Worm (Caenorhabditis elegans) whole organism, L4 larva: ENCODE results near the gene nhr-183.

Experiments
- F10B5.3 ChIP-seq: sonication (generic microtip); optimal IDR thresholded peaks from 2 replicates; lab custom pipeline; 2016; ENCODE audit warnings: mild to moderate bottlenecking, missing genetic modification characterization, missing compliant biosample characterization
- F37D6.2 ChIP-seq: sonication (generic microtip); optimal IDR thresholded peaks from 2 replicates; lab custom pipeline; 2016; ENCODE audit warnings: mild to moderate bottlenecking, missing genetic modification characterization, missing compliant biosample characterization
- T26A8.4 ChIP-seq: fragments of 200-800 bp; sonication (Bioruptor generic); IDR thresholded peaks from 2 replicates; pipeline ENCODE4 v1.3.6; 2022; ENCODE audit warnings: missing genetic modification characterization, missing compliant biosample characterization
- Y105C5A.15 ChIP-seq: fragments of 200-800 bp; sonication (Bioruptor generic); IDR thresholded peaks from 2 replicates; pipeline ENCODE4 v1.3.6; 2022; ENCODE audit warnings: missing genetic modification characterization, missing compliant biosample characterization
- Y75B8A.6 ChIP-seq: fragments of 200-800 bp; sonication (Bioruptor generic); IDR thresholded peaks from 2 replicates; pipeline ENCODE4 v1.3.6; 2022; ENCODE audit warnings: missing genetic modification reagents, missing genetic modification characterization, missing compliant biosample characterization
- aha-1 ChIP-seq: fragments of 150-350 bp; peaks from one replicate; lab custom pipeline; 2014; ENCODE audit warnings: missing biosample characterization, missing genetic modification characterization
- aly-2 ChIP-seq: sonication (generic microtip); optimal IDR thresholded peaks from 2 replicates; lab custom pipeline; 2018; ENCODE audit warnings: missing biosample characterization, missing genetic modification characterization
- ama-1 ChIP-seq: fragments of 150-350 bp; optimal IDR thresholded peaks from 2 replicates; lab custom pipeline; 2014; ENCODE audit warnings: inconsistent platforms, mixed read lengths
- attf-4 ChIP-seq: sonication (generic microtip); optimal IDR thresholded peaks from 3 replicates; lab custom pipeline; 2017; ENCODE audit warnings: missing biosample characterization, missing genetic modification characterization
- ceh-28 ChIP-seq: fragments of 150-350 bp; optimal IDR thresholded peaks from 2 replicates; lab custom pipeline; 2014; ENCODE audit warnings: missing biosample characterization, missing genetic modification reagents, missing genetic modification characterization
- ceh-32 ChIP-seq: sonication (generic microtip); optimal IDR thresholded peaks from 2 replicates; lab custom pipeline; 2016; ENCODE audit warnings: mild to moderate bottlenecking, missing genetic modification characterization, missing compliant biosample characterization; ENCODE audit not compliant: poor library complexity
- ceh-44 ChIP-seq: fragments of 200-800 bp; sonication (Bioruptor generic); IDR thresholded peaks from 2 replicates; pipeline ENCODE4 v1.3.6; 2022; ENCODE audit warnings: missing genetic modification reagents, missing genetic modification characterization, missing compliant biosample characterization
- ceh-82 ChIP-seq: sonication (generic microtip); optimal IDR thresholded peaks from 2 replicates; lab custom pipeline; 2017; ENCODE audit warnings: missing biosample characterization, missing genetic modification characterization
- cey-2 ChIP-seq: sonication (generic microtip); optimal IDR thresholded peaks from 3 replicates; lab custom pipeline; 2017; ENCODE audit warnings: missing genetic modification characterization, mild to moderate bottlenecking, missing compliant biosample characterization, antibody characterized with exemption, borderline replicate concordance; ENCODE audit not compliant: insufficient read depth
- daf-16 ChIP-seq, 3 experiments: sonication (generic microtip); optimal IDR thresholded peaks; 2 replicates each; lab custom pipeline; 2016 to 2017; ENCODE audit warnings: missing genetic modification characterization in 3 of 3, missing genetic modification reagents in 3 of 3, mild to moderate bottlenecking in 2 of 3, missing compliant biosample characterization in 2 of 3, missing biosample characterization in 1 of 3, moderate library complexity in 1 of 3
- daf-19 ChIP-seq: fragments of 200-800 bp; sonication (Bioruptor generic); conservative IDR thresholded peaks from 2 replicates; pipeline ENCODE4 v1.3.6; 2022; ENCODE audit warnings: missing genetic modification characterization, missing compliant biosample characterization
- dmd-8 ChIP-seq: fragments of 200-800 bp; sonication (Bioruptor generic); IDR thresholded peaks from 2 replicates; pipeline ENCODE4 v1.3.6; 2022; ENCODE audit warnings: missing genetic modification characterization, missing compliant biosample characterization
- dpl-1 ChIP-seq: fragments of 150-350 bp; optimal IDR thresholded peaks from 2 replicates; lab custom pipeline; 2014; ENCODE audit warnings: missing biosample characterization, missing genetic modification reagents, missing genetic modification characterization
- dve-1 ChIP-seq: sonication (generic microtip); optimal IDR thresholded peaks from 2 replicates; lab custom pipeline; 2017; ENCODE audit warnings: antibody characterized with exemption, mild to moderate bottlenecking, missing genetic modification characterization, missing compliant biosample characterization; ENCODE audit not compliant: insufficient read depth
- egl-27 ChIP-seq: sonication (generic microtip); optimal IDR thresholded peaks from 3 replicates; lab custom pipeline; 2017; ENCODE audit warnings: missing biosample characterization, missing genetic modification reagents, missing genetic modification characterization
- fos-1 ChIP-seq: fragments of 150-350 bp; optimal IDR thresholded peaks from 2 replicates; lab custom pipeline; 2014; ENCODE audit warnings: missing biosample characterization, missing genetic modification characterization
- lin-1 ChIP-seq: fragments of 200-800 bp; sonication (Bioruptor generic); IDR thresholded peaks from 2 replicates; pipeline ENCODE4 v1.3.6; 2022; ENCODE audit warnings: missing genetic modification reagents, missing genetic modification characterization, missing compliant biosample characterization
- lin-13 ChIP-seq: fragments of 150-350 bp; optimal IDR thresholded peaks from 2 replicates; lab custom pipeline; 2014; ENCODE audit warnings: missing biosample characterization, missing genetic modification reagents, missing genetic modification characterization
- lin-15B ChIP-seq: fragments of 150-350 bp; sonication (generic microtip); optimal IDR thresholded peaks from 3 replicates; lab custom pipeline; 2014; ENCODE audit warnings: missing biosample characterization, missing genetic modification characterization
- madf-9 ChIP-seq: fragments of 200-800 bp; sonication (Bioruptor generic); conservative IDR thresholded peaks from 2 replicates; pipeline ENCODE4 v1.3.6; 2022; ENCODE audit warnings: missing genetic modification reagents, missing genetic modification characterization, missing compliant biosample characterization
- mdl-1 ChIP-seq, 2 experiments: fragments of 150-350 bp in 1 of 2; sonication (generic microtip) in 1 of 2; optimal IDR thresholded peaks; 2 replicates each; lab custom pipeline; 2014 to 2017; ENCODE audit warnings: missing biosample characterization in 2 of 2, missing genetic modification characterization in 2 of 2
- mep-1 ChIP-seq: fragments of 150-350 bp; sonication (generic microtip); optimal IDR thresholded peaks from 3 replicates; lab custom pipeline; 2014; ENCODE audit warnings: missing biosample characterization, missing genetic modification characterization
- mes-2 ChIP-seq: sonication (generic microtip); optimal IDR thresholded peaks from 2 replicates; lab custom pipeline; 2016; ENCODE audit warnings: missing genotype, mild to moderate bottlenecking, missing genetic modification characterization, missing compliant biosample characterization; ENCODE audit not compliant: poor library complexity, severe bottlenecking
- mxl-3 ChIP-seq: fragments of 200-800 bp; sonication (Bioruptor generic); optimal IDR thresholded peaks from 2 replicates; lab custom pipeline; 2018; ENCODE audit warnings: mild to moderate bottlenecking, missing genetic modification characterization, missing compliant biosample characterization
- nhr-102 ChIP-seq: sonication (generic microtip); optimal IDR thresholded peaks from 2 replicates; lab custom pipeline; 2016; ENCODE audit warnings: mild to moderate bottlenecking, missing genetic modification characterization, moderate library complexity, missing compliant biosample characterization
- nhr-11 ChIP-seq: fragments of 150-350 bp; optimal IDR thresholded peaks from 2 replicates; lab custom pipeline; 2014; ENCODE audit warnings: missing biosample characterization, missing genetic modification characterization
- nhr-111 ChIP-seq: fragments of 200-800 bp; sonication (Bioruptor generic); optimal IDR thresholded peaks from 2 replicates; lab custom pipeline; 2018; ENCODE audit warnings: mild to moderate bottlenecking, missing genetic modification characterization, missing compliant biosample characterization
- nhr-237 ChIP-seq: sonication (generic microtip); optimal IDR thresholded peaks from 2 replicates; lab custom pipeline; 2017; ENCODE audit warnings: missing biosample characterization, missing genetic modification characterization
- nhr-28 ChIP-seq: fragments of 150-350 bp; optimal IDR thresholded peaks from 2 replicates; lab custom pipeline; 2014; ENCODE audit warnings: missing biosample characterization, missing genetic modification characterization
- nhr-42 ChIP-seq: fragments of 200-800 bp; sonication (Bioruptor generic); IDR thresholded peaks from 2 replicates; pipeline ENCODE4 v1.3.6; 2022; ENCODE audit warnings: missing genetic modification characterization, missing compliant biosample characterization
- nhr-6 ChIP-seq: fragments of 150-350 bp; optimal IDR thresholded peaks from 2 replicates; lab custom pipeline; 2014; ENCODE audit warnings: missing biosample characterization, missing genetic modification characterization
- nhr-76 ChIP-seq: fragments of 150-350 bp; optimal IDR thresholded peaks from 2 replicates; lab custom pipeline; 2014; ENCODE audit warnings: missing biosample characterization, missing genetic modification characterization
- nhr-77 ChIP-seq: fragments of 150-350 bp; optimal IDR thresholded peaks from 2 replicates; lab custom pipeline; 2014; ENCODE audit warnings: missing biosample characterization, missing genetic modification characterization
- php-3 ChIP-seq: fragments of 200-800 bp; sonication (Bioruptor generic); IDR thresholded peaks from 2 replicates; pipeline ENCODE4 v1.3.6; 2022; ENCODE audit warnings: missing genetic modification reagents, missing genetic modification characterization, missing compliant biosample characterization
- pqm-1 ChIP-seq: sonication (generic microtip); optimal IDR thresholded peaks from 2 replicates; lab custom pipeline; 2017; ENCODE audit warnings: missing biosample characterization, missing genetic modification characterization
- rbr-2 ChIP-seq: sonication (generic microtip); optimal IDR thresholded peaks from 2 replicates; lab custom pipeline; 2016; ENCODE audit warnings: missing genotype, missing genetic modification characterization, missing compliant biosample characterization
- saeg-2 ChIP-seq: fragments of 200-800 bp; sonication (Bioruptor generic); IDR thresholded peaks from 2 replicates; pipeline ENCODE4 v1.3.6; 2022; ENCODE audit warnings: missing genetic modification reagents, missing genetic modification characterization, missing compliant biosample characterization
- sdz-12 ChIP-seq: fragments of 200-800 bp; sonication (Bioruptor generic); optimal IDR thresholded peaks from 2 replicates; lab custom pipeline; 2018; ENCODE audit warnings: mild to moderate bottlenecking, missing genetic modification characterization, missing compliant biosample characterization
- snpc-1.2 ChIP-seq: fragments of 200-800 bp; sonication (Bioruptor generic); IDR thresholded peaks from 2 replicates; pipeline ENCODE4 v1.3.6; 2022; ENCODE audit warnings: missing genetic modification reagents, missing genetic modification characterization, missing compliant biosample characterization
- snpc-4 ChIP-seq: fragments of 150-350 bp; optimal IDR thresholded peaks from 2 replicates; lab custom pipeline; 2014; ENCODE audit warnings: missing biosample characterization, missing genetic modification characterization
- spr-1 ChIP-seq: sonication (generic microtip); optimal IDR thresholded peaks from 2 replicates; lab custom pipeline; 2016; ENCODE audit warnings: mild to moderate bottlenecking, missing genetic modification characterization, missing compliant biosample characterization
- spr-3 ChIP-seq: fragments of 200-800 bp; sonication (Bioruptor generic); optimal IDR thresholded peaks from 2 replicates; lab custom pipeline; 2018; ENCODE audit warnings: mild to moderate bottlenecking, missing genetic modification characterization, missing compliant biosample characterization
- tra-1 ChIP-seq: fragments of 200-800 bp; sonication (Bioruptor generic); IDR thresholded peaks from 2 replicates; pipeline ENCODE4 v1.3.6; 2022; ENCODE audit warnings: missing genetic modification reagents, missing genetic modification characterization, missing compliant biosample characterization
- unc-130 ChIP-seq: sonication (generic microtip); optimal IDR thresholded peaks from 2 replicates; lab custom pipeline; 2016; ENCODE audit warnings: missing genetic modification reagents, missing genetic modification characterization, missing compliant biosample characterization
- unc-39 ChIP-seq: sonication (generic microtip); optimal IDR thresholded peaks from 2 replicates; lab custom pipeline; 2017; ENCODE audit warnings: missing biosample characterization, missing genetic modification characterization
- vab-7 ChIP-seq: fragments of 200-800 bp; sonication (Bioruptor generic); IDR thresholded peaks from 2 replicates; pipeline ENCODE4 v1.3.6; 2022; ENCODE audit warnings: missing genetic modification reagents, missing genetic modification characterization, missing compliant biosample characterization
- zip-11 ChIP-seq: fragments of 200-800 bp; sonication (Bioruptor generic); IDR thresholded peaks from 2 replicates; pipeline ENCODE4 v1.3.6; 2022; ENCODE audit warnings: missing genetic modification characterization, missing compliant biosample characterization

nhr-183 gene

ce11 chrV:2250126-2250590 is 14.3 kb downstream of the nhr-183 start, which contains the start of gene cyp-33C7 (continued):
- TF ChIP-seq mxl-3 (GFP tag; lab: Kevin White, UChicago) (no peak), mep-1 (tag; lab: Kevin White, UChicago) (peak; percentile 64), dve-1 (tag; lab: Kevin White, UChicago) (peak; percentile 87), zip-11 (no peak), spr-1 (tag; lab: Kevin White, UChicago) (no peak), Y75B8A.6 (no peak), sdz-12 (no peak), F37D6.2 (tag; lab: Kevin White, UChicago) (no peak), vab-7 (GFP tag; lab: Robert Waterston, UW) (no peak), fos-1 (tag; lab: Kevin White, UChicago) (no peak), ama-1 (lab: Kevin White, UChicago) (no peak), madf-9 (GFP tag; lab: Robert Waterston, UW) (no peak), rbr-2 (no peak), nhr-237 (no peak), ceh-32 (tag; lab: Kevin White, UChicago) (no peak), pqm-1 (tag; lab: Kevin White, UChicago) (peak; percentile 65), dmd-8 (GFP tag; lab: Robert Waterston, UW) (no peak), nhr-77 (tag; lab: Kevin White, UChicago) (peak; percentile 89), egl-27 (tag; lab: Kevin White, UChicago) (no peak), php-3 (GFP tag; lab: Robert Waterston, UW) (no peak), spr-3 (GFP tag; lab: Kevin White, UChicago) (no peak), nhr-102 (peak; percentile 82), lin-15B (tag; lab: Kevin White, UChicago) (no peak), lin-13 (GFP tag; lab: Kevin White, UChicago) (no peak), nhr-42 (GFP tag; lab: Robert Waterston, UW) (no peak), cey-2 (no peak), tra-1 (GFP tag; lab: Robert Waterston, UW) (0 out of 2 replicates have a peak, but pooled peaks have one; percentile 39), mes-2 (tag; lab: Kevin White, UChicago) (peak; percentile 44), F10B5.3 (no peak), nhr-76 (no peak), ceh-82 (tag; lab: Kevin White, UChicago) (no peak), nhr-28 (peak; percentile 98), aha-1 (tag; lab: Kevin White, UChicago) (peak; percentile 45), aly-2 (tag; lab: Kevin White, UChicago) (no peak), nhr-6 (tag; lab: Kevin White, UChicago) (peak; percentile 27), mdl-1 (tag; optimal IDR thresholded peaks at IDR 0.05; lab: Kevin White, UChicago) (peak in 1 of 2 experiments; percentile 68), unc-130 (GFP tag; lab: Kevin White, UChicago) (no peak), daf-16 (GFP tag; optimal IDR thresholded peaks at IDR 0.05; lab: Kevin White, UChicago) (peak in 1 of 2 experiments; percentile 43), daf-16 (tag; optimal IDR thresholded peaks at IDR 0.05; lab: Kevin White, UChicago) (peak; percentile 98), daf-19 (no peak), saeg-2 (GFP tag; lab: Robert Waterston, UW) (no peak), nhr-11 (tag; lab: Kevin White, UChicago) (no peak), snpc-1.2 (GFP tag; lab: Robert Waterston, UW) (no peak), T26A8.4 (GFP tag; lab: Robert Waterston, UW) (no peak), ceh-44 (GFP tag; lab: Robert Waterston, UW) (no peak), lin-1 (GFP tag; lab: Robert Waterston, UW) (0 out of 2 replicates have a peak, but pooled peaks have one; percentile 36), ceh-28 (tag; lab: Kevin White, UChicago) (no peak), snpc-4 (no peak), dpl-1 (peak; percentile 15), Y105C5A.15 (no peak), nhr-111 (GFP tag; lab: Kevin White, UChicago) (no peak), unc-39 (no peak), attf-4 (tag; lab: Kevin White, UChicago) (no peak)
